ENCODE assay signal across 4 worm cellular contexts in genomic region chrIII:12583466-12583865, ce11.
TF ChIP-seq lines count a peak whose summit lies in the region.

No protein-coding gene starts in this region.

TF ChIP-seq in whole organism, L2 larva, 48 proteins besides CTCF, POLR2A, EP300 and RAD21 (continued from another document):
- TF ChIP-seq unc-55 (GFP tag; optimal IDR thresholded peaks at IDR 0.05; lab: Kevin White, UChicago), result peak; percentile 98
- TF ChIP-seq nhr-12 (tag; optimal IDR thresholded peaks at IDR 0.05; lab: Kevin White, UChicago), result no peak
- TF ChIP-seq F13H6.1 (tag; optimal IDR thresholded peaks at IDR 0.05; lab: Kevin White, UChicago), result peak; percentile 97
- no peak for TF ChIP-seq ama-1 (optimal IDR thresholded peaks at IDR 0.05; lab: Kevin White, UChicago)
- peak; percentile 91 for TF ChIP-seq nhr-21 (tag; optimal IDR thresholded peaks at IDR 0.05; lab: Kevin White, UChicago)
- TF ChIP-seq C34F6.9 (tag; optimal IDR thresholded peaks at IDR 0.05; lab: Kevin White, UChicago), result peak; percentile 99
- TF ChIP-seq lin-13 (GFP tag; optimal IDR thresholded peaks at IDR 0.05; lab: Kevin White, UChicago), result peak; percentile 87
- no peak for TF ChIP-seq ztf-11 (tag; optimal IDR thresholded peaks at IDR 0.05; lab: Kevin White, UChicago)
- peak; percentile 89 for TF ChIP-seq blmp-1 (tag; optimal IDR thresholded peaks at IDR 0.05; lab: Kevin White, UChicago; ENCODE audit: insufficient read depth)
- peak; percentile 100 for TF ChIP-seq mdl-1 (tag; optimal IDR thresholded peaks at IDR 0.05; lab: Kevin White, UChicago)
- TF ChIP-seq sem-4 (tag; optimal IDR thresholded peaks at IDR 0.05; lab: Kevin White, UChicago), result peak; percentile 99
- TF ChIP-seq aly-2 (tag; optimal IDR thresholded peaks at IDR 0.05; lab: Kevin White, UChicago), result no peak
- no peak for TF ChIP-seq R02D3.7 (tag; optimal IDR thresholded peaks at IDR 0.05; lab: Kevin White, UChicago)
- TF ChIP-seq sma-9 (GFP tag; optimal IDR thresholded peaks at IDR 0.05; lab: Kevin White, UChicago), result peak; percentile 99
- TF ChIP-seq sma-9 (tag; optimal IDR thresholded peaks at IDR 0.05; lab: Kevin White, UChicago), result peak; percentile 50

TF ChIP-seq in whole organism, L4 larva, 104 proteins besides CTCF, POLR2A, EP300 and RAD21 (continued from another document and continues in another):
- TF ChIP-seq unc-62 (GFP tag; optimal IDR thresholded peaks at IDR 0.05 in 1 of 2; lab: Kevin White, UChicago), result peak in 1 of 2 experiments; percentile 100
- TF ChIP-seq unc-62 (tag; optimal IDR thresholded peaks at IDR 0.05; lab: Kevin White, UChicago), result peak; percentile 85
- TF ChIP-seq nhr-11 (tag; optimal IDR thresholded peaks at IDR 0.05; lab: Kevin White, UChicago), result peak; percentile 97
- TF ChIP-seq mxl-3 (GFP tag; optimal IDR thresholded peaks at IDR 0.05; lab: Kevin White, UChicago), result peak; percentile 99
- TF ChIP-seq ceh-28 (tag; optimal IDR thresholded peaks at IDR 0.05; lab: Kevin White, UChicago), result no peak
- peak; percentile 92 for TF ChIP-seq fkh-10 (GFP tag; optimal IDR thresholded peaks at IDR 0.05; lab: Kevin White, UChicago)
- 0 out of 2 replicates have a peak, but pooled peaks have one; percentile 47 for TF ChIP-seq madf-9 (GFP tag; conservative IDR thresholded peaks at IDR 0.05; lab: Robert Waterston, UW)
- peak; percentile 86 for TF ChIP-seq rbr-2 (tag; optimal IDR thresholded peaks at IDR 0.05; lab: Kevin White, UChicago)
- peak; percentile 62 for TF ChIP-seq zag-1 (tag; optimal IDR thresholded peaks at IDR 0.05; lab: Kevin White, UChicago)
- TF ChIP-seq spr-1 (tag; optimal IDR thresholded peaks at IDR 0.05; lab: Kevin White, UChicago), result peak; percentile 59
- TF ChIP-seq ama-1 (optimal IDR thresholded peaks at IDR 0.05; lab: Kevin White, UChicago), result no peak
- peak; percentile 98 for TF ChIP-seq hlh-11 (tag; optimal IDR thresholded peaks at IDR 0.05; lab: Kevin White, UChicago)
- TF ChIP-seq spr-3 (GFP tag; optimal IDR thresholded peaks at IDR 0.05; lab: Kevin White, UChicago), result no peak
- TF ChIP-seq lin-39 (tag; optimal IDR thresholded peaks at IDR 0.05; lab: Kevin White, UChicago), result no peak
- no peak for TF ChIP-seq R02D3.7 (tag; optimal IDR thresholded peaks at IDR 0.05; lab: Kevin White, UChicago)
- no peak for TF ChIP-seq aly-2 (tag; optimal IDR thresholded peaks at IDR 0.05; lab: Kevin White, UChicago)
- peak; percentile 85 for TF ChIP-seq nhr-48 (tag; optimal IDR thresholded peaks at IDR 0.05; lab: Kevin White, UChicago)
- no peak for TF ChIP-seq fos-1 (tag; optimal IDR thresholded peaks at IDR 0.05; lab: Kevin White, UChicago)
- TF ChIP-seq madf-5 (GFP tag; IDR thresholded peaks at IDR 0.05; lab: Robert Waterston, UW), result no peak
- peak; percentile 63 for TF ChIP-seq nhr-25 (tag; optimal IDR thresholded peaks at IDR 0.05; lab: Kevin White, UChicago; ENCODE audit: borderline replicate concordance, insufficient read depth)
- peak; percentile 70 for TF ChIP-seq pha-4 (GFP tag; IDR thresholded peaks at IDR 0.05; lab: Robert Waterston, UW)
- peak; percentile 94 for TF ChIP-seq pha-4 (tag; optimal IDR thresholded peaks at IDR 0.05; lab: Kevin White, UChicago)
- TF ChIP-seq nhr-77 (tag; optimal IDR thresholded peaks at IDR 0.05; lab: Kevin White, UChicago), result peak; percentile 82
- TF ChIP-seq lin-29 (GFP tag; IDR thresholded peaks at IDR 0.05; lab: Robert Waterston, UW), result no peak
- no peak for TF ChIP-seq T20F7.1 (GFP tag; optimal IDR thresholded peaks at IDR 0.05; lab: Kevin White, UChicago)
- TF ChIP-seq Y105C5A.15 (GFP tag; IDR thresholded peaks at IDR 0.05; lab: Robert Waterston, UW), result no peak
- no peak for TF ChIP-seq nhr-10 (tag; optimal IDR thresholded peaks at IDR 0.05; lab: Kevin White, UChicago)
- no peak for TF ChIP-seq ceh-32 (tag; optimal IDR thresholded peaks at IDR 0.05; lab: Kevin White, UChicago; ENCODE audit: poor library complexity)
- TF ChIP-seq nhr-28 (tag; optimal IDR thresholded peaks at IDR 0.05; lab: Kevin White, UChicago), result peak; percentile 91
- no peak for TF ChIP-seq F44E2.7 (GFP tag; IDR thresholded peaks at IDR 0.05; lab: Robert Waterston, UW)
- peak; percentile 56; the same call in 1 of the 2 replicates for TF ChIP-seq set-16 (GFP tag; IDR thresholded peaks at IDR 0.05; lab: Robert Waterston, UW)
- TF ChIP-seq lin-13 (GFP tag; optimal IDR thresholded peaks at IDR 0.05; lab: Kevin White, UChicago), result peak; percentile 56
- peak; percentile 63 for TF ChIP-seq F37D6.2 (tag; optimal IDR thresholded peaks at IDR 0.05; lab: Kevin White, UChicago)
- TF ChIP-seq hmg-1.1 (GFP tag; IDR thresholded peaks at IDR 0.05; lab: Robert Waterston, UW), result peak; percentile 92
- no peak for TF ChIP-seq ZK546.5 (tag; optimal IDR thresholded peaks at IDR 0.05; lab: Kevin White, UChicago)
- peak; percentile 99 to 100 for TF ChIP-seq mdl-1 (tag; optimal IDR thresholded peaks at IDR 0.05; lab: Kevin White, UChicago)
- peak; percentile 98 for TF ChIP-seq dve-1 (tag; optimal IDR thresholded peaks at IDR 0.05; lab: Kevin White, UChicago; ENCODE audit: insufficient read depth)
- TF ChIP-seq gei-8 (GFP tag; optimal IDR thresholded peaks at IDR 0.05; lab: Kevin White, UChicago), result peak; percentile 70
- no peak for TF ChIP-seq lin-15B (tag; optimal IDR thresholded peaks at IDR 0.05; lab: Kevin White, UChicago)

TF ChIP-seq in whole organism, late embryonic, 69 proteins besides CTCF, POLR2A, EP300 and RAD21 (continued from another document):
- TF ChIP-seq rnt-1 (tag; optimal IDR thresholded peaks at IDR 0.05; lab: Kevin White, UChicago) (peak; percentile 56), sox-2 (GFP tag; IDR thresholded peaks at IDR 0.05; lab: Robert Waterston, UW) (no peak), ceh-2 (tag; optimal IDR thresholded peaks at IDR 0.05; lab: Kevin White, UChicago) (peak; percentile 18), ceh-34 (tag; optimal IDR thresholded peaks at IDR 0.05; lab: Kevin White, UChicago) (peak; percentile 0), pat-9 (tag; optimal IDR thresholded peaks at IDR 0.05; lab: Kevin White, UChicago) (no peak), pha-4 (tag; optimal IDR thresholded peaks at IDR 0.05; lab: Kevin White, UChicago) (no peak), hlh-8 (tag; optimal IDR thresholded peaks at IDR 0.05; lab: Kevin White, UChicago) (peak; percentile 30), pqm-1 (tag; optimal IDR thresholded peaks at IDR 0.05; lab: Kevin White, UChicago) (peak; percentile 27), ets-4 (tag; optimal IDR thresholded peaks at IDR 0.05; lab: Kevin White, UChicago) (peak; percentile 23), ceh-31 (tag; optimal IDR thresholded peaks at IDR 0.05; lab: Kevin White, UChicago) (peak; percentile 85), unc-42 (tag; optimal IDR thresholded peaks at IDR 0.05; lab: Kevin White, UChicago) (peak; percentile 38), unc-86 (tag; optimal IDR thresholded peaks at IDR 0.05; lab: Kevin White, UChicago) (no peak), ref-2 (tag; optimal IDR thresholded peaks at IDR 0.05; lab: Kevin White, UChicago) (peak; percentile 54), tbx-2 (tag; optimal IDR thresholded peaks at IDR 0.05; lab: Kevin White, UChicago) (peak; percentile 75)
TF ChIP-seq in whole organism, late embryonic: peak in this region for 18.

TF ChIP-seq in whole organism, mixed stage, embryonic, 35 proteins besides CTCF, POLR2A, EP300 and RAD21 (continued from another document):
- TF ChIP-seq mab-5 (tag; optimal IDR thresholded peaks at IDR 0.05; lab: Kevin White, UChicago) (no peak), sem-2 (GFP tag; optimal IDR thresholded peaks at IDR 0.05; lab: Kevin White, UChicago) (no peak), unc-120 (tag; optimal IDR thresholded peaks at IDR 0.05; lab: Kevin White, UChicago; ENCODE audit: poor library complexity, severe bottlenecking) (no peak), ztf-11 (tag; optimal IDR thresholded peaks at IDR 0.05; lab: Kevin White, UChicago) (no peak)
